Worm (Caenorhabditis elegans) whole organism, L4 larva: ENCODE results near the gene sup-35.

Experiments
- D1046.2 ChIP-seq: fragments of 200-800 bp; sonication (Bioruptor generic); IDR thresholded peaks from 2 replicates; pipeline ENCODE4 v1.3.6; 2022; ENCODE audit warnings: missing genetic modification characterization, missing compliant biosample characterization
- aly-2 ChIP-seq: sonication (generic microtip); optimal IDR thresholded peaks from 2 replicates; lab custom pipeline; 2018; ENCODE audit warnings: missing biosample characterization, missing genetic modification characterization
- daf-8 ChIP-seq: fragments of 200-800 bp; sonication (Bioruptor generic); IDR thresholded peaks from 2 replicates; pipeline ENCODE4 v1.3.6; 2022; ENCODE audit warnings: missing genetic modification characterization, missing compliant biosample characterization
- nhr-11 ChIP-seq: fragments of 150-350 bp; optimal IDR thresholded peaks from 2 replicates; lab custom pipeline; 2014; ENCODE audit warnings: missing biosample characterization, missing genetic modification characterization

The sup-35 gene

DNA sequence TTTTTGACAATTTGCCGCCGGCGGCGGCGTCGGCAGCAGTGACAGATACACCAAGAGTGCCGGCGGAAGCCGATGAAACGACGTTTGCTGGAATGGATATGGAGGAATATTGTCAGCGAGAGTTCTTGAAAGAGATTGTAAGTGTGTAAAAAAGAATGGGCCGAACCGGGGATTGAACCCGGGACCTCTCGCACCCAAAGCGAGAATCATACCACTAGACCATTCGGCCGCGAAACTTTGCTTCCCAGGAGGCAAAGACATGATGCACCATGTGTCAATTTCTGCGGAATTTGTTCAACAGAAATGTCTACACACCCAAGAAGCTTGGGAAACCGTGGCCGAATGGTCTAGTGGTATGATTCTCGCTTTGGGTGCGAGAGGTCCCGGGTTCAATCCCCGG is 52.3 kb downstream of the sup-35 start (continued):
- TF ChIP-seq D1046.2 (peak; percentile 78; the same call in 1 of the 2 replicates), aly-2 (no peak), nhr-11 (tag; lab: Kevin White, UChicago) (peak; percentile 21), daf-8 (GFP tag; lab: Robert Waterston, UW) (no peak)
